Worm (Caenorhabditis elegans) whole organism, L1 larva: ENCODE results near the gene sth-1.
A peak's percentile ranks its signal among the peaks of the same experiment; 100 is the strongest.

Source experiments
- C16A3.4 ChIP-seq: fragments of 150-350 bp; optimal IDR thresholded peaks from 2 replicates; lab custom pipeline; 2014; ENCODE audit warnings: missing biosample characterization, missing genetic modification characterization
- F16B12.6 ChIP-seq: fragments of 150-350 bp; optimal IDR thresholded peaks from 2 replicates; lab custom pipeline; 2014; ENCODE audit warnings: missing biosample characterization, missing genetic modification characterization
- alr-1 ChIP-seq: fragments of 200-800 bp; sonication (Bioruptor generic); optimal IDR thresholded peaks from 2 replicates; lab custom pipeline; 2018; ENCODE audit warnings: borderline replicate concordance, mild to moderate bottlenecking, missing genetic modification characterization, missing compliant biosample characterization
- aly-2 ChIP-seq: fragments of 150-350 bp; optimal IDR thresholded peaks from 2 replicates; lab custom pipeline; 2014; ENCODE audit warnings: missing biosample characterization, missing genetic modification characterization
- blmp-1 ChIP-seq: fragments of 150-350 bp; optimal IDR thresholded peaks from 2 replicates; lab custom pipeline; 2014; ENCODE audit warnings: missing biosample characterization, missing genetic modification characterization
- ceh-63 ChIP-seq: fragments of 200-800 bp; sonication (Bioruptor generic); optimal IDR thresholded peaks from 2 replicates; lab custom pipeline; 2018; ENCODE audit warnings: mild to moderate bottlenecking, missing genetic modification characterization, missing compliant biosample characterization
- ceh-8 ChIP-seq: fragments of 200-800 bp; sonication (Bioruptor generic); optimal IDR thresholded peaks from 2 replicates; lab custom pipeline; 2018; ENCODE audit warnings: mild to moderate bottlenecking, missing genetic modification characterization, moderate library complexity, missing compliant biosample characterization
- ceh-88 ChIP-seq: fragments of 200-800 bp; sonication (Bioruptor generic); IDR thresholded peaks from 2 replicates; pipeline ENCODE4 v1.3.6; 2022; ENCODE audit warnings: missing genetic modification characterization, missing compliant biosample characterization
- ces-1 ChIP-seq: fragments of 150-350 bp; optimal IDR thresholded peaks from 2 replicates; lab custom pipeline; 2014; ENCODE audit warnings: missing biosample characterization, missing genetic modification reagents, missing genetic modification characterization
- dpl-1 ChIP-seq, 3 experiments: fragments of 150-350 bp in 2 of 3; sonication (generic microtip) in 1 of 3; optimal IDR thresholded peaks; 2 replicates each; lab custom pipeline; 2014 to 2017; ENCODE audit warnings: missing biosample characterization in 3 of 3, missing genetic modification characterization in 3 of 3, missing genetic modification reagents in 3 of 3
- efl-1 ChIP-seq, 4 experiments: fragments of 150-350 bp; optimal IDR thresholded peaks in 3 of 4; peaks in 1 of 4; 1 replicate in 1 of 4; 2 replicates in 3 of 4; lab custom pipeline; 2014; ENCODE audit warnings: missing biosample characterization in 2 of 4, missing genetic modification characterization in 2 of 4, missing genetic modification reagents in 2 of 4
- efl-3 ChIP-seq: fragments of 200-800 bp; sonication (Bioruptor generic); optimal IDR thresholded peaks from 2 replicates; lab custom pipeline; 2018; ENCODE audit warnings: mild to moderate bottlenecking, missing genetic modification characterization, missing compliant biosample characterization
- egl-13 ChIP-seq: sonication (generic microtip); optimal IDR thresholded peaks from 2 replicates; lab custom pipeline; 2016; ENCODE audit warnings: missing genotype, missing genetic modification reagents, missing genetic modification characterization, missing compliant biosample characterization
- elt-2 ChIP-seq: sonication (generic microtip); optimal IDR thresholded peaks from 2 replicates; lab custom pipeline; 2016; ENCODE audit warnings: missing genetic modification characterization, mild to moderate bottlenecking, inconsistent platforms, missing compliant biosample characterization, missing genetic modification reagents
- ets-5 ChIP-seq: fragments of 200-800 bp; sonication (Bioruptor generic); IDR thresholded peaks from 2 replicates; pipeline ENCODE4 v1.3.6; 2022; ENCODE audit warnings: missing genetic modification characterization, missing compliant biosample characterization
- fkh-8 ChIP-seq: sonication (generic microtip); optimal IDR thresholded peaks from 2 replicates; lab custom pipeline; 2016; ENCODE audit warnings: mild to moderate bottlenecking, missing genetic modification characterization, missing compliant biosample characterization
- fos-1 ChIP-seq: fragments of 150-350 bp; optimal IDR thresholded peaks from 2 replicates; lab custom pipeline; 2014; ENCODE audit warnings: missing biosample characterization, missing genetic modification characterization
- hlh-4 ChIP-seq: sonication (generic microtip); optimal IDR thresholded peaks from 2 replicates; lab custom pipeline; 2016; ENCODE audit warnings: mild to moderate bottlenecking, missing genetic modification characterization, missing compliant biosample characterization
- isw-1 ChIP-seq: fragments of 200-800 bp; sonication (Bioruptor generic); IDR thresholded peaks from 2 replicates; pipeline ENCODE4 v1.3.6; 2022; ENCODE audit warnings: missing genetic modification characterization, missing compliant biosample characterization
- jun-1 ChIP-seq: fragments of 150-350 bp; optimal IDR thresholded peaks from 2 replicates; lab custom pipeline; 2014; ENCODE audit warnings: missing biosample characterization, missing genetic modification reagents, missing genetic modification characterization
- lin-13 ChIP-seq: fragments of 150-350 bp; optimal IDR thresholded peaks from 2 replicates; lab custom pipeline; 2014; ENCODE audit warnings: missing biosample characterization, missing genetic modification reagents, missing genetic modification characterization
- lin-14 ChIP-seq: fragments of 200-800 bp; sonication (Bioruptor generic); optimal IDR thresholded peaks from 2 replicates; lab custom pipeline; 2018; ENCODE audit warnings: mild to moderate bottlenecking, missing genetic modification characterization, moderate library complexity, missing compliant biosample characterization
- lin-15B ChIP-seq: fragments of 150-350 bp; sonication (generic microtip); optimal IDR thresholded peaks from 3 replicates; lab custom pipeline; 2014; ENCODE audit warnings: missing biosample characterization, missing genetic modification characterization
- lin-35 ChIP-seq, 2 experiments: fragments of 150-350 bp; optimal IDR thresholded peaks; 2 replicates each; lab custom pipeline; 2014; ENCODE audit warnings: missing biosample characterization in 2 of 2, missing genetic modification characterization in 2 of 2, missing genetic modification reagents in 2 of 2
- lin-39 ChIP-seq: fragments of 150-350 bp; optimal IDR thresholded peaks from 2 replicates; lab custom pipeline; 2014; ENCODE audit warnings: missing biosample characterization, missing genetic modification reagents, missing genetic modification characterization
- lsy-2 ChIP-seq, 2 experiments: fragments of 150-350 bp; optimal IDR thresholded peaks; 2 replicates each; lab custom pipeline; 2014; ENCODE audit warnings: missing biosample characterization in 2 of 2, missing genetic modification characterization in 2 of 2
- mdl-1 ChIP-seq, 2 experiments: fragments of 150-350 bp; optimal IDR thresholded peaks; 2 replicates each; lab custom pipeline; 2014 to 2017; ENCODE audit warnings: missing biosample characterization in 2 of 2, missing genetic modification characterization in 2 of 2, inconsistent platforms in 1 of 2
- mep-1 ChIP-seq: fragments of 150-350 bp; optimal IDR thresholded peaks from 2 replicates; lab custom pipeline; 2014; ENCODE audit warnings: missing biosample characterization, missing genetic modification characterization
- nhr-11 ChIP-seq: fragments of 150-350 bp; optimal IDR thresholded peaks from 2 replicates; lab custom pipeline; 2014; ENCODE audit warnings: missing biosample characterization, missing genetic modification characterization
- nhr-12 ChIP-seq: sonication (generic microtip); optimal IDR thresholded peaks from 2 replicates; lab custom pipeline; 2017; ENCODE audit warnings: missing biosample characterization, missing genetic modification characterization
- nhr-19 ChIP-seq: fragments of 200-800 bp; sonication (Bioruptor generic); conservative IDR thresholded peaks from 2 replicates; pipeline ENCODE4 v1.3.6; 2022; ENCODE audit warnings: missing genetic modification characterization, missing compliant biosample characterization
- nhr-20 ChIP-seq: sonication (generic microtip); optimal IDR thresholded peaks from 2 replicates; lab custom pipeline; 2016; ENCODE audit warnings: mild to moderate bottlenecking, missing genetic modification characterization, missing compliant biosample characterization
- nhr-71 ChIP-seq: sonication (generic microtip); optimal IDR thresholded peaks from 2 replicates; lab custom pipeline; 2016; ENCODE audit warnings: mild to moderate bottlenecking, missing genetic modification characterization, moderate library complexity, missing compliant biosample characterization
- nhr-76 ChIP-seq: sonication (generic microtip); optimal IDR thresholded peaks from 2 replicates; lab custom pipeline; 2017; ENCODE audit warnings: missing biosample characterization, missing genetic modification characterization
- nhr-85 ChIP-seq: sonication (generic microtip); peaks from one replicate; lab custom pipeline; 2016; ENCODE audit warnings: missing genetic modification characterization, inconsistent platforms, missing compliant biosample characterization
- nhr-90 ChIP-seq: sonication (generic microtip); optimal IDR thresholded peaks from 2 replicates; lab custom pipeline; 2016; ENCODE audit warnings: mild to moderate bottlenecking, missing genetic modification characterization, missing compliant biosample characterization; ENCODE audit not compliant: poor library complexity
- pag-3 ChIP-seq: sonication (generic microtip); optimal IDR thresholded peaks from 2 replicates; lab custom pipeline; 2017; ENCODE audit warnings: missing genetic modification characterization, mild to moderate bottlenecking, missing compliant biosample characterization, antibody characterized with exemption, borderline replicate concordance; ENCODE audit not compliant: insufficient read depth
- pqm-1 ChIP-seq: sonication (generic microtip); optimal IDR thresholded peaks from 3 replicates; lab custom pipeline; 2017; ENCODE audit warnings: missing biosample characterization, missing genetic modification characterization
- skn-1 ChIP-seq: fragments of 150-350 bp; optimal IDR thresholded peaks from 2 replicates; lab custom pipeline; 2014; ENCODE audit warnings: missing biosample characterization, missing genetic modification characterization
- snpc-4 ChIP-seq: fragments of 150-350 bp; optimal IDR thresholded peaks from 2 replicates; lab custom pipeline; 2014; ENCODE audit warnings: missing biosample characterization, missing genetic modification characterization
- snu-23 ChIP-seq: sonication (generic microtip); optimal IDR thresholded peaks from 2 replicates; lab custom pipeline; 2016; ENCODE audit warnings: missing genetic modification characterization, missing compliant biosample characterization
- sox-4 ChIP-seq: sonication (generic microtip); optimal IDR thresholded peaks from 2 replicates; lab custom pipeline; 2016; ENCODE audit warnings: missing genetic modification characterization, missing compliant biosample characterization
- sup-37 ChIP-seq: fragments of 200-800 bp; sonication (Bioruptor generic); optimal IDR thresholded peaks from 2 replicates; lab custom pipeline; 2018; ENCODE audit warnings: mild to moderate bottlenecking, missing genetic modification characterization, missing compliant biosample characterization
- tbx-2 ChIP-seq: sonication (generic microtip); optimal IDR thresholded peaks from 2 replicates; lab custom pipeline; 2016; ENCODE audit warnings: missing genetic modification characterization, missing compliant biosample characterization
- tlp-1 ChIP-seq: fragments of 150-350 bp; optimal IDR thresholded peaks from 2 replicates; lab custom pipeline; 2014; ENCODE audit warnings: missing biosample characterization, missing genetic modification characterization
- unc-130 ChIP-seq: fragments of 150-350 bp; optimal IDR thresholded peaks from 2 replicates; lab custom pipeline; 2017; ENCODE audit warnings: missing biosample characterization, missing genetic modification characterization, inconsistent platforms
- unc-86 ChIP-seq: sonication (generic microtip); optimal IDR thresholded peaks from 2 replicates; lab custom pipeline; 2016; ENCODE audit warnings: missing genetic modification characterization, missing compliant biosample characterization
- vab-15 ChIP-seq: sonication (generic microtip); optimal IDR thresholded peaks from 2 replicates; lab custom pipeline; 2017; ENCODE audit warnings: missing genotype, mild to moderate bottlenecking, missing genetic modification characterization, missing compliant biosample characterization
- xbp-1 ChIP-seq: sonication (generic microtip); optimal IDR thresholded peaks from 2 replicates; lab custom pipeline; 2016; ENCODE audit warnings: missing genetic modification characterization, missing compliant biosample characterization
- zag-1 ChIP-seq: fragments of 150-350 bp; optimal IDR thresholded peaks from 2 replicates; lab custom pipeline; 2014; ENCODE audit warnings: missing biosample characterization, missing genetic modification characterization
- ztf-11 ChIP-seq, 2 experiments: sonication (generic microtip); optimal IDR thresholded peaks; 2 replicates each; lab custom pipeline; 2016 to 2017; ENCODE audit warnings: missing genetic modification characterization in 2 of 2, missing biosample characterization in 1 of 2, missing compliant biosample characterization in 1 of 2

The sth-1 gene

ce11 chrV:8024752-8025151 lies 27.2 kb upstream of the sth-1 start, which contains the start of gene F43H9.3:
TSS of gene F43H9.3 (minus strand) at chrV:8024940.
- TF ChIP-seq fos-1 (tag; lab: Kevin White, UChicago) (no peak), xbp-1 (tag; lab: Kevin White, UChicago) (no peak), F16B12.6 (tag; lab: Kevin White, UChicago) (peak; percentile 80), mdl-1 (tag; optimal IDR thresholded peaks at IDR 0.05; lab: Kevin White, UChicago) (peak in 1 of 2 experiments; percentile 17), zag-1 (tag; lab: Kevin White, UChicago) (no peak), vab-15 (tag; lab: Kevin White, UChicago) (no peak), nhr-90 (tag; lab: Kevin White, UChicago) (no peak), blmp-1 (no peak), efl-1 (optimal IDR thresholded peaks at IDR 0.05; lab: Kevin White, UChicago) (peak; percentile 62 to 70), efl-1 (GFP tag; optimal IDR thresholded peaks at IDR 0.05 in 1 of 2; lab: Kevin White, UChicago) (peak; percentile 61 to 79), alr-1 (tag; lab: Kevin White, UChicago) (no peak), sup-37 (GFP tag; lab: Kevin White, UChicago) (no peak), sox-4 (tag; lab: Kevin White, UChicago) (no peak), nhr-12 (tag; lab: Kevin White, UChicago) (no peak), ceh-88 (no peak), skn-1 (no peak), C16A3.4 (tag; lab: Kevin White, UChicago) (peak; percentile 55), hlh-4 (tag; lab: Kevin White, UChicago) (no peak), nhr-19 (GFP tag; lab: Robert Waterston, UW) (no peak), isw-1 (no peak), lin-35 (GFP tag; optimal IDR thresholded peaks at IDR 0.05; lab: Kevin White, UChicago) (peak; percentile 29 to 58), dpl-1 (GFP tag; optimal IDR thresholded peaks at IDR 0.05; lab: Kevin White, UChicago) (peak in 2 of 3 experiments; percentile 47 to 60), ztf-11 (tag; optimal IDR thresholded peaks at IDR 0.05; lab: Kevin White, UChicago) (no peak), pqm-1 (tag; lab: Kevin White, UChicago) (no peak), tbx-2 (tag; lab: Kevin White, UChicago) (no peak), tlp-1 (no peak), lin-13 (GFP tag; lab: Kevin White, UChicago) (no peak), mep-1 (no peak), nhr-20 (tag; lab: Kevin White, UChicago) (no peak), ets-5 (GFP tag; lab: Robert Waterston, UW) (no peak), fkh-8 (tag; lab: Kevin White, UChicago) (no peak), snu-23 (peak; percentile 19), ces-1 (GFP tag; lab: Kevin White, UChicago) (no peak), lin-39 (no peak), snpc-4 (tag; lab: Kevin White, UChicago) (no peak), egl-13 (tag; lab: Kevin White, UChicago) (no peak), nhr-76 (tag; lab: Kevin White, UChicago) (no peak), elt-2 (tag; lab: Kevin White, UChicago) (no peak), efl-3 (no peak), unc-86 (tag; lab: Kevin White, UChicago) (no peak), jun-1 (tag; lab: Kevin White, UChicago) (no peak), pag-3 (no peak), unc-130 (peak; percentile 28), aly-2 (no peak), lsy-2 (tag; optimal IDR thresholded peaks at IDR 0.05; lab: Kevin White, UChicago) (peak; percentile 28 to 95)

- TF ChIP-seq nhr-85 (peak; percentile 90), lin-15B (tag; lab: Kevin White, UChicago) (no peak), nhr-20 (tag; lab: Kevin White, UChicago) (peak; percentile 52), efl-1 (optimal IDR thresholded peaks at IDR 0.05; lab: Kevin White, UChicago) (no peak), efl-1 (GFP tag; optimal IDR thresholded peaks at IDR 0.05 in 1 of 2; lab: Kevin White, UChicago) (peak in 1 of 2 experiments; percentile 43), snu-23 (peak; percentile 38), mep-1 (peak; percentile 23), nhr-71 (tag; lab: Kevin White, UChicago) (peak; percentile 49), ceh-63 (GFP tag; lab: Kevin White, UChicago) (no peak), nhr-11 (tag; lab: Kevin White, UChicago) (no peak), lin-14 (peak; percentile 57), ceh-8 (GFP tag; lab: Kevin White, UChicago) (no peak)
Observed at ce11 chrV:8025259-8025658, 26.7 kb upstream of the sth-1 start.
